Fruit fly (Drosophila melanogaster): ENCODE measurements around the gene Pif1B.

Pif1B gene

dm6 chr3R:8809712-8810111, 8.7 kb upstream of the Pif1B start:
- TF ChIP-seq EcR (GFP tag; optimal IDR thresholded peaks at IDR 0.05) (no peak), usp (GFP tag; optimal IDR thresholded peaks at IDR 0.05) (no peak), CG8478 (optimal IDR thresholded peaks at IDR 0.05) (no peak)

dm6 chr3R:8808518-8808921, 7.5 kb upstream of the Pif1B start:
- TF ChIP-seq usp (GFP tag; optimal IDR thresholded peaks at IDR 0.05) (no peak), CG8478 (optimal IDR thresholded peaks at IDR 0.05) (no peak), pan (optimal IDR thresholded peaks at IDR 0.05) (no peak), EcR (GFP tag; optimal IDR thresholded peaks at IDR 0.05) (no peak), Dll (optimal IDR thresholded peaks at IDR 0.05) (no peak), psq (optimal IDR thresholded peaks at IDR 0.05) (no peak)

- no peak for TF ChIP-seq psq (optimal IDR thresholded peaks at IDR 0.05)
- TF ChIP-seq CG8478 (optimal IDR thresholded peaks at IDR 0.05): no peak
- TF ChIP-seq usp (GFP tag; optimal IDR thresholded peaks at IDR 0.05): no peak
Observed at dm6 chr3R:8807831-8808517, 7.0 kb upstream of the Pif1B start.

- no peak for TF ChIP-seq CG8478 (optimal IDR thresholded peaks at IDR 0.05)
- no peak for TF ChIP-seq pan (optimal IDR thresholded peaks at IDR 0.05)
- no peak for TF ChIP-seq Dll (optimal IDR thresholded peaks at IDR 0.05)
- no peak for TF ChIP-seq EcR (GFP tag; optimal IDR thresholded peaks at IDR 0.05)
- no peak for TF ChIP-seq psq (optimal IDR thresholded peaks at IDR 0.05)
Observed at dm6 chr3R:8807048-8807447, 6.1 kb upstream of the Pif1B start.

dm6 chr3R:8806638-8807037, 5.7 kb upstream of the Pif1B start:
- TF ChIP-seq usp (GFP tag; optimal IDR thresholded peaks at IDR 0.05): no peak
- no peak for TF ChIP-seq EcR (GFP tag; optimal IDR thresholded peaks at IDR 0.05)
- TF ChIP-seq pan (optimal IDR thresholded peaks at IDR 0.05): no peak
- TF ChIP-seq psq (optimal IDR thresholded peaks at IDR 0.05): no peak
- TF ChIP-seq CG8478 (optimal IDR thresholded peaks at IDR 0.05): no peak
- no peak for TF ChIP-seq Dll (optimal IDR thresholded peaks at IDR 0.05)

- TF ChIP-seq usp (GFP tag; optimal IDR thresholded peaks at IDR 0.05) (no peak), Dll (optimal IDR thresholded peaks at IDR 0.05) (no peak), psq (optimal IDR thresholded peaks at IDR 0.05) (no peak), CG8478 (optimal IDR thresholded peaks at IDR 0.05) (no peak), EcR (GFP tag; optimal IDR thresholded peaks at IDR 0.05) (no peak), pan (optimal IDR thresholded peaks at IDR 0.05) (no peak)
Observed at dm6 chr3R:8806104-8806503, 5.1 kb upstream of the Pif1B start, which contains the start of gene hng2. TSS of gene hng2 (plus strand) at chr3R:8806322.

- TF ChIP-seq usp (GFP tag; optimal IDR thresholded peaks at IDR 0.05) (no peak), Dll (optimal IDR thresholded peaks at IDR 0.05) (no peak), psq (optimal IDR thresholded peaks at IDR 0.05) (no peak)
Observed at dm6 chr3R:8805388-8805852, 4.4 kb upstream of the Pif1B start, which contains the start of gene CG9839. TSS of gene CG9839 (minus strand) at chr3R:8805802.

dm6 chr3R:8799866-8800265, 1.1 kb downstream of the Pif1B start:
- TF ChIP-seq usp (GFP tag; optimal IDR thresholded peaks at IDR 0.05): no peak
- TF ChIP-seq CG8478 (optimal IDR thresholded peaks at IDR 0.05): no peak
- no peak for TF ChIP-seq EcR (GFP tag; optimal IDR thresholded peaks at IDR 0.05)
- no peak for TF ChIP-seq psq (optimal IDR thresholded peaks at IDR 0.05)
- no peak for TF ChIP-seq pan (optimal IDR thresholded peaks at IDR 0.05)
- no peak for TF ChIP-seq Dll (optimal IDR thresholded peaks at IDR 0.05)

- no peak for TF ChIP-seq Dll (optimal IDR thresholded peaks at IDR 0.05)
- TF ChIP-seq pan (optimal IDR thresholded peaks at IDR 0.05): no peak
- no peak for TF ChIP-seq psq (optimal IDR thresholded peaks at IDR 0.05)
- TF ChIP-seq usp (GFP tag; optimal IDR thresholded peaks at IDR 0.05): no peak
- no peak for TF ChIP-seq EcR (GFP tag; optimal IDR thresholded peaks at IDR 0.05)
- no peak for TF ChIP-seq CG8478 (optimal IDR thresholded peaks at IDR 0.05)
Observed at dm6 chr3R:8798332-8798731, 2.6 kb downstream of the Pif1B start.

- TF ChIP-seq Dll (optimal IDR thresholded peaks at IDR 0.05) (no peak), usp (GFP tag; optimal IDR thresholded peaks at IDR 0.05) (no peak), CG8478 (optimal IDR thresholded peaks at IDR 0.05) (no peak), pan (optimal IDR thresholded peaks at IDR 0.05) (no peak), EcR (GFP tag; optimal IDR thresholded peaks at IDR 0.05) (no peak), psq (optimal IDR thresholded peaks at IDR 0.05) (no peak)
Observed at dm6 chr3R:8794384-8794783, 6.6 kb downstream of the Pif1B start, which contains the start of gene Ir85a. TSS of gene Ir85a (plus strand) at chr3R:8794684.

dm6 chr3R:8793726-8794125, 7.2 kb downstream of the Pif1B start:
- TF ChIP-seq Dll (optimal IDR thresholded peaks at IDR 0.05): no peak
- no peak for TF ChIP-seq usp (GFP tag; optimal IDR thresholded peaks at IDR 0.05)
- no peak for TF ChIP-seq EcR (GFP tag; optimal IDR thresholded peaks at IDR 0.05)
- no peak for TF ChIP-seq CG8478 (optimal IDR thresholded peaks at IDR 0.05)
- TF ChIP-seq pan (optimal IDR thresholded peaks at IDR 0.05): no peak
- TF ChIP-seq psq (optimal IDR thresholded peaks at IDR 0.05): no peak

dm6 chr3R:8792463-8793175, 8.4 kb downstream of the Pif1B start:
- TF ChIP-seq usp (GFP tag; optimal IDR thresholded peaks at IDR 0.05): no peak
- peak; percentile 16 for TF ChIP-seq Dll (optimal IDR thresholded peaks at IDR 0.05)
- TF ChIP-seq EcR (GFP tag; optimal IDR thresholded peaks at IDR 0.05): no peak
- no peak for TF ChIP-seq CG8478 (optimal IDR thresholded peaks at IDR 0.05)
- peak; percentile 39 for TF ChIP-seq pan (optimal IDR thresholded peaks at IDR 0.05)
- no peak for TF ChIP-seq psq (optimal IDR thresholded peaks at IDR 0.05)
